Worm (Caenorhabditis elegans): ENCODE data around the gene clec-250.

ce11 chrV:18770623-18771022 lies 28.6 kb upstream of the clec-250 start, which contains the start of gene clec-255:
- TF ChIP-seq him-1 (tag; optimal IDR thresholded peaks at IDR 0.05) = no peak
- no peak for TF ChIP-seq dao-5 (tag; optimal IDR thresholded peaks at IDR 0.05)
